Fruit fly (Drosophila melanogaster): ENCODE data around the gene CG5853.

DNA sequence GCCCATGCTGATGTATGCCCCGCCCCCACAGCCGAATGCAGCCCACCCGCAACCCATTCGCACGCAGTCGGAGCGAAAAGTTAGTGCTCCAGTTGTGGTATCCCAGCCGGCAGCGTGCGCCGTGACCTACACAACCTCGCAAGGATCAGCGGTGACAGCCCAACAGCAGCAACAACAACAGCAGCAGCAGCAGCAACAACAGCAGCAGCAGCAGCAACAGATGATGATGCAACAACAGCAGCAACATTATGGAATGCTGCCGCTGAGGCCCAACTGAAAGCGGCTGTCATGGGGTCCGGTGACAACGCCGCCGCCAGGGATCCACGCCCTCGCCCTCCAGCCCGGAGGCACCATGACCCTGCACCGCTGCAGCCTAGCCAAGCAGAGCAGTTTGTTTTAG, 46.9 kb upstream of the CG5853 start:
- TF ChIP-seq psq (optimal IDR thresholded peaks at IDR 0.05), result no peak
- TF ChIP-seq Dll (optimal IDR thresholded peaks at IDR 0.05), result no peak
- no peak for TF ChIP-seq pan (optimal IDR thresholded peaks at IDR 0.05)

Data from whole organism.